Worm (Caenorhabditis elegans): ENCODE data around the gene lgc-38.

ce11 chrIII:6991465-6991864 is 17.5 kb upstream of the lgc-38 start:
- TF ChIP-seq pha-4 (GFP tag; IDR thresholded peaks at IDR 0.05) (no peak), pha-4 (tag; optimal IDR thresholded peaks at IDR 0.05) (no peak), ZK546.5 (tag; optimal IDR thresholded peaks at IDR 0.05) (no peak), snpc-4 (tag; optimal IDR thresholded peaks at IDR 0.05) (no peak), nhr-237 (tag; optimal IDR thresholded peaks at IDR 0.05) (no peak), zip-11 (GFP tag; IDR thresholded peaks at IDR 0.05) (no peak), ceh-62 (tag; optimal IDR thresholded peaks at IDR 0.05) (no peak)

Measured in whole organism, L4 larva.